Worm (Caenorhabditis elegans): ENCODE data around the gene zipt-17.
A peak's percentile ranks its signal among the peaks of the same experiment; 100 is the strongest.

zipt-17 gene

DNA sequence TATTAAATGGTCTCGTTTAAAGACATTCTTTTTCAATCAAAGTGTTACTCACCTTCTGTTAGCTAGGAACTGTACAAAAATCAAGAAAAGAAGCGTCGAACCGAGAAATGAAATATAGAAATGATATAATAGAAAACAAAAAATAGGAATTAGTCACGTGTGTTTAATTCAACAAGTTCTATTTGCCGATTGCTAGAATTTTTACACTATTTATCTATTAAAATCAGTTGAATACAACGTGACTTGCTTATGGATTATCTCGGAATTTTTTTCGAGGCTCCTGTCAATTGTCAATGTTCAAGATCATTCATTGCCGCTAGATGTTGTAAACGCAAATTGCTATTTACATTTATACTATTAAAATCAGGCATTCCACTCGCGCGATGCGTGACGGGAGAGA is at the start of gene zipt-17:
Gene zipt-17 (minus strand): TSS at position 101 of the 400 bp plus-strand sequence.
- TF ChIP-seq rbr-2 (tag; optimal IDR thresholded peaks at IDR 0.05) (no peak), zfp-2 (tag; optimal IDR thresholded peaks at IDR 0.05) (no peak), mes-2 (tag; optimal IDR thresholded peaks at IDR 0.05; ENCODE audit: poor library complexity, severe bottlenecking) (no peak), ceh-32 (tag; optimal IDR thresholded peaks at IDR 0.05; ENCODE audit: poor library complexity) (no peak), duxl-1 (tag; optimal IDR thresholded peaks at IDR 0.05; ENCODE audit: poor library complexity) (no peak), lin-38 (GFP tag; IDR thresholded peaks at IDR 0.05) (no peak)

DNA sequence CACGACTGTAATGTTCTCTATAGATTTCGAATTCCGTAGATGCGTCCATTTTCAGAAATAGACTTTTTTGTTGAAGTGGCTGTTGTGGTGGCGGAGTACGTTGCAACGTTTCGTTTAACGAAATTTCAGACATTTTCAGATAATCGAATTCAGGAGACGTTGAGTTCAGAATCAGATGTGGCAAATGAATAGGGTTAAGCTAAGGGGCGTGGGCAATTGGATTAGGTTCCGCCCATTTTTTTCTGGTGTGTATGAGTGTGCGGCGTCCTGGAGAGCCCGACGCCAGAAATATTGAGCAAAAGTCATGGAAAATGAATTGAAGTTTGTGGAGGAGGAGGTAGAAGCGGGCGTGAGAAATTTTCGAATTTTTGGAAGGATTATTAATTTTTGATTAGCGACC is 46.1 kb upstream of the zipt-17 start:
- TF ChIP-seq madf-5 (GFP tag; IDR thresholded peaks at IDR 0.05) (no peak), unc-62 (GFP tag; optimal IDR thresholded peaks at IDR 0.05 in 1 of 2) (peak in 1 of 2 experiments; percentile 90), unc-62 (tag; optimal IDR thresholded peaks at IDR 0.05) (no peak)

DNA sequence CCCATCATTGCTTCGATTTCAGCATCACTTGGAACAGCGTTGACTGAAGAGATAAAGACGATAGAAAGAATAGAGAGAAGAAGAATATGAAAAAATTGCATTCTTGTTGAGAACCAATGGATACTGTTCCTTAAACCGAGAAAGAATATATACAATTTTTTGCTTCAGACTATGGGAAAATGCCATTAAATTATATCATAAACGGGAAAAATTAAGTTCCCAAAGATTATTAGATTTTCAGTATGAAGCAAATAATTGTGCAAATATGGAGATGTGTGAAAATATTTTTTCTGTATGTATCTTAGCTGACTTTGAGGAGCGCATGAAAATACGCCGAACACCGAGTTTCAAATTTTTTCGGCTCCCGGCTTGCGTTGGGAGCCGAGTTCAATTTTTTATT is 40.3 kb upstream of the zipt-17 start, which contains the start of gene T02D1.9:
Gene T02D1.9 (minus strand): TSS at position 101 of the 400 bp plus-strand sequence.
- no peak for TF ChIP-seq egl-27 (tag; optimal IDR thresholded peaks at IDR 0.05)
- TF ChIP-seq ctbp-1 (GFP tag; IDR thresholded peaks at IDR 0.05) = no peak
- peak; percentile 26 for TF ChIP-seq aha-1 (tag)
- no peak for TF ChIP-seq sdz-12 (GFP tag; optimal IDR thresholded peaks at IDR 0.05)
- TF ChIP-seq attf-4 (tag; optimal IDR thresholded peaks at IDR 0.05) = no peak
- no peak for TF ChIP-seq mes-2 (tag; optimal IDR thresholded peaks at IDR 0.05; ENCODE audit: poor library complexity, severe bottlenecking)
- TF ChIP-seq ceh-28 (tag; optimal IDR thresholded peaks at IDR 0.05) = no peak

DNA sequence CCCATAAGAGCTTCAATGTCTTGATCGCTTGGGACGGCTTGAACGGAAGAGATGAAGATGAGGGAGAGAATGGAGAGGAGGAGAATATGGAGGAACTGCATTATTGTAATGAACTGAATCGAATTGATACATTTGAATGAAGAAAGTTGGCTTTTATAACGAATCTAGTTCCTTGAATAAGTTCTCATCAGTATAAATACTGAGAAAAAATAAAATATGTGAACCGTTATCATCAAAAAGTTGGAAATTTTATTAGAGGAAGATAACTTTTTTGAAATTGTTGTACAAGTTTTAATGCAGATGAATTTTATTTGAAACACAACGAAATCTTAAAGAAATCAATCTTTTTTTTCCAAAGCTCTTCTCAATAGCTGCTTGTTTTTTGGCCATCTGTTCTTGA is 39.8 kb upstream of the zipt-17 start, which contains the start of gene T02D1.7:
Gene T02D1.7 (minus strand): TSS at position 101 of the 400 bp plus-strand sequence.
- TF ChIP-seq hlh-11 (tag; optimal IDR thresholded peaks at IDR 0.05) (no peak), nhr-76 (tag; optimal IDR thresholded peaks at IDR 0.05) (no peak), unc-130 (GFP tag; optimal IDR thresholded peaks at IDR 0.05) (no peak), rbr-2 (tag; optimal IDR thresholded peaks at IDR 0.05) (no peak), nhr-102 (tag; optimal IDR thresholded peaks at IDR 0.05) (no peak), fkh-10 (GFP tag; optimal IDR thresholded peaks at IDR 0.05) (no peak), nhr-111 (GFP tag; optimal IDR thresholded peaks at IDR 0.05) (no peak), lir-3 (tag; optimal IDR thresholded peaks at IDR 0.05) (no peak), nhr-41 (GFP tag; IDR thresholded peaks at IDR 0.05) (no peak)

DNA sequence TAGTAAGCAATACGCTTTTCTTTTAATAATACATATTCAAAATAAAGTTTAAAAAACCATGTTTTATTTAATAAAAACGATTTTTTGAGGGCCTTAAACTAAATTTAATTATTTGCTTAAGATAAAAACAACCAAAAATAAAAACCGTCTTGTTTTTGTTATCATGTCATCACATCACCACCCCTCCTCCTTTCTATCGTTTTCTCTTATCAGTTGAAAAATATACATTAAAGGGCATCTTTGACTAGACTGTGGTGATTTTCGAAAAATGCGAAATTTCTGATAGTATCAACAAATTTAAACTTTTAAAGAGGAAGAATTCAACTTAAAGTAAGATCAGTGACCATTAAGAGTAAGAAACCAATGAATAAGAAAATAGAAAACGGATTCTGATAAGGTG is 38.9 kb upstream of the zipt-17 start:
- peak; percentile 60 for TF ChIP-seq nhr-77 (tag; optimal IDR thresholded peaks at IDR 0.05)
- TF ChIP-seq tra-1 (GFP tag; IDR thresholded peaks at IDR 0.05) = no peak
- peak; percentile 73 for TF ChIP-seq ztf-7 (tag; optimal IDR thresholded peaks at IDR 0.05)
- TF ChIP-seq daf-16 (GFP tag; optimal IDR thresholded peaks at IDR 0.05) = no peak
- TF ChIP-seq daf-16 (tag; optimal IDR thresholded peaks at IDR 0.05) = peak; percentile 82
- no peak for TF ChIP-seq spr-1 (tag; optimal IDR thresholded peaks at IDR 0.05)
- peak; percentile 55 for TF ChIP-seq dve-1 (tag; optimal IDR thresholded peaks at IDR 0.05; ENCODE audit: insufficient read depth)
- TF ChIP-seq pqm-1 (tag; optimal IDR thresholded peaks at IDR 0.05) = peak; percentile 9
- peak; percentile 56 for TF ChIP-seq nhr-28 (tag; optimal IDR thresholded peaks at IDR 0.05)

DNA sequence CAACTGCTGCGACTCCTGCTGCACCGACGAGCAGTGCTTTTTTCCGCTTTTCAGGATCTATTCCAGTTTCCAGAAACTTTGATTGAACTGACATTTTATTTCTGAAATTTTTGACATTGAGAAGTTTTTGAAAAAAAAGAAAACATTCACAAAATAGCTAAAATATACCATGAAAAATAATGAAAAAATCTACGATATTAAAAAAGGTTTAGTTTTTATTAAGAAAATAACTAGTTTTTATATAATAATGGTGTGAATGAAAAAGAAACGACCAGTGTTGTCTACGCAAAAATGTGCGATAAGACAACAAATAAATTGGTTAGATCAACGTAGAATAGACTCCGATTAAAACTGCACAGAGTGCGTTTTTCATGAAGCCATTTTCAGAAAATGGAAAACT is 38.3 kb upstream of the zipt-17 start, which contains the start of gene pmp-4:
Gene pmp-4 (minus strand): TSS at position 101 of the 400 bp plus-strand sequence.
- TF ChIP-seq ZK546.5 (tag; optimal IDR thresholded peaks at IDR 0.05) = no peak
- TF ChIP-seq nhr-10 (tag; optimal IDR thresholded peaks at IDR 0.05) = no peak
- TF ChIP-seq pqm-1 (tag; optimal IDR thresholded peaks at IDR 0.05) = peak; percentile 40
- TF ChIP-seq daf-16 (GFP tag; optimal IDR thresholded peaks at IDR 0.05) = no peak
- TF ChIP-seq daf-16 (tag; optimal IDR thresholded peaks at IDR 0.05) = peak; percentile 55
- no peak for TF ChIP-seq T20F7.1 (GFP tag; optimal IDR thresholded peaks at IDR 0.05)
- no peak for TF ChIP-seq lin-38 (GFP tag; IDR thresholded peaks at IDR 0.05)
- peak; percentile 34 for TF ChIP-seq nhr-28 (tag; optimal IDR thresholded peaks at IDR 0.05)
- TF ChIP-seq egl-27 (tag; optimal IDR thresholded peaks at IDR 0.05) = no peak

Measured in whole organism, L4 larva.